Fruit fly (Drosophila melanogaster): ENCODE results near the gene CG14292.

CG14292 gene

dm6 chr3R:18905921-18906878 lies 745 bp upstream of the CG14292 start, which contains the start of gene EndoA (continued):
- no peak for TF ChIP-seq kni (GFP tag; optimal IDR thresholded peaks at IDR 0.05)
- peak; percentile 68 for TF ChIP-seq CG34224 (GFP tag; IDR thresholded peaks at IDR 0.05; ENCODE audit: partially characterized antibody)
- no peak for TF ChIP-seq pum (GFP tag; optimal IDR thresholded peaks at IDR 0.05)
- TF ChIP-seq bcd (GFP tag; optimal IDR thresholded peaks at IDR 0.05) = peak; percentile 55
- TF ChIP-seq CG4707 (GFP tag; optimal IDR thresholded peaks at IDR 0.05) = peak; percentile 85
- TF ChIP-seq CG14050 (GFP tag; IDR thresholded peaks at IDR 0.05) = 0 out of 3 replicates have a peak, but pooled peaks have one; percentile 27
- peak; percentile 83 for TF ChIP-seq CG13287 (GFP tag; IDR thresholded peaks at IDR 0.05; ENCODE audit: partially characterized antibody)
- TF ChIP-seq CG7786 (GFP tag; optimal IDR thresholded peaks at IDR 0.05) = peak; percentile 40
- TF ChIP-seq CG15696 (tag; optimal IDR thresholded peaks at IDR 0.05) = peak; percentile 45
- no peak for TF ChIP-seq emc (GFP tag; optimal IDR thresholded peaks at IDR 0.05)
- TF ChIP-seq prd (optimal IDR thresholded peaks at IDR 0.05) = no peak
- TF ChIP-seq prd (GFP tag; IDR thresholded peaks at IDR 0.05) = peak; percentile 51; the same call in 2 of the 3 replicates
- TF ChIP-seq eve (GFP tag; optimal IDR thresholded peaks at IDR 0.05) = no peak
- TF ChIP-seq dysf (GFP tag; IDR thresholded peaks at IDR 0.05) = peak; percentile 48; the same call in 1 of the 3 replicates
- TF ChIP-seq ato (GFP tag; IDR thresholded peaks at IDR 0.05; ENCODE audit: partially characterized antibody) = peak; percentile 52
- TF ChIP-seq caup (GFP tag; optimal IDR thresholded peaks at IDR 0.05; ENCODE audit: severe bottlenecking) = peak; percentile 41
- peak; percentile 6 for TF ChIP-seq fd3F (GFP tag; optimal IDR thresholded peaks at IDR 0.05)
- TF ChIP-seq amos (GFP tag; IDR thresholded peaks at IDR 0.05; ENCODE audit: partially characterized antibody) = peak; percentile 88
- TF ChIP-seq CG1602 (GFP tag; optimal IDR thresholded peaks at IDR 0.05) = peak; percentile 2
- no peak for TF ChIP-seq gce (GFP tag; IDR thresholded peaks at IDR 0.05)
- peak; percentile 66 for TF ChIP-seq grau (tag; optimal IDR thresholded peaks at IDR 0.05)
- peak; percentile 58 for TF ChIP-seq CG14710 (tag; optimal IDR thresholded peaks at IDR 0.05)
- TF ChIP-seq CG18262 (tag; optimal IDR thresholded peaks at IDR 0.05) = peak; percentile 76
- TF ChIP-seq ci (GFP tag; IDR thresholded peaks at IDR 0.05) = no peak; the same call in 2 of the 3 replicates
- TF ChIP-seq H15 (GFP tag; IDR thresholded peaks at IDR 0.05) = no peak
- peak; percentile 28 for TF ChIP-seq CG10979 (tag; optimal IDR thresholded peaks at IDR 0.05)
- no peak for TF ChIP-seq mld (GFP tag; IDR thresholded peaks at IDR 0.05; ENCODE audit: partially characterized antibody)
- no peak for TF ChIP-seq p53 (GFP tag; optimal IDR thresholded peaks at IDR 0.05)
- TF ChIP-seq scrt (GFP tag; optimal IDR thresholded peaks at IDR 0.05) = peak; percentile 32
- TF ChIP-seq Chrac-16 (GFP tag; optimal IDR thresholded peaks at IDR 0.05) = peak; percentile 6
- peak; percentile 10; the same call in 1 of the 2 replicates for TF ChIP-seq CG14667 (GFP tag; IDR thresholded peaks at IDR 0.05)
- TF ChIP-seq CG15479 (GFP tag; optimal IDR thresholded peaks at IDR 0.05) = no peak
- TF ChIP-seq CkIIα-i1 (GFP tag; IDR thresholded peaks at IDR 0.05) = no peak
- TF ChIP-seq kay (GFP tag; optimal IDR thresholded peaks at IDR 0.05) = no peak
- TF ChIP-seq vvl (GFP tag; IDR thresholded peaks at IDR 0.05) = peak; percentile 57
- 0 out of 2 replicates have a peak, but pooled peaks have one; percentile 13 for TF ChIP-seq CG32772 (GFP tag; IDR thresholded peaks at IDR 0.05)
- TF ChIP-seq nmo (GFP tag; optimal IDR thresholded peaks at IDR 0.05) = peak; percentile 71
- no peak for TF ChIP-seq Doc2 (GFP tag; IDR thresholded peaks at IDR 0.05)
- TF ChIP-seq CG17612 (GFP tag; IDR thresholded peaks at IDR 0.05) = no peak
- TF ChIP-seq btn (GFP tag; optimal IDR thresholded peaks at IDR 0.05) = no peak
- peak; percentile 24 for TF ChIP-seq kah (GFP tag; optimal IDR thresholded peaks at IDR 0.05)
- no peak for TF ChIP-seq disco-r (GFP tag; optimal IDR thresholded peaks at IDR 0.05)
- no peak for TF ChIP-seq B-H1 (GFP tag; IDR thresholded peaks at IDR 0.05)
- peak; percentile 87 for TF ChIP-seq BEAF-32 (GFP tag; optimal IDR thresholded peaks at IDR 0.05)
- TF ChIP-seq CG12299 (tag; optimal IDR thresholded peaks at IDR 0.05) = peak; percentile 9
- TF ChIP-seq eyg (GFP tag; optimal IDR thresholded peaks at IDR 0.05) = no peak
- no peak for TF ChIP-seq Camta (GFP tag; optimal IDR thresholded peaks at IDR 0.05)
- TF ChIP-seq Hr3 (GFP tag; optimal IDR thresholded peaks at IDR 0.05) = peak; percentile 31
